Fruit fly (Drosophila melanogaster) Kc167 (cell line): ENCODE measurements around the gene park.

Source experiments
- Myc ChIP-seq: fragments of >200 bp; optimal IDR thresholded peaks from 2 replicates; lab custom pipeline; 2017; ENCODE audit warnings: missing external identifiers
- Sin3A ChIP-seq: fragments of >200 bp; optimal IDR thresholded peaks from 2 replicates; lab custom pipeline; 2018; ENCODE audit warnings: missing external identifiers
- h ChIP-seq: fragments of >200 bp; optimal IDR thresholded peaks from 3 replicates; lab custom pipeline; 2018; ENCODE audit warnings: missing external identifiers
- insv ChIP-seq: fragments of >200 bp; optimal IDR thresholded peaks from 3 replicates; lab custom pipeline; 2018; ENCODE audit warnings: missing external identifiers
- psq ChIP-seq: fragments of >200 bp; optimal IDR thresholded peaks from 2 replicates; lab custom pipeline; 2017; ENCODE audit warnings: missing external identifiers
- ttk ChIP-seq: sonication (Bioruptor generic); optimal IDR thresholded peaks from 2 replicates; lab custom pipeline; 2017; ENCODE audit warnings: missing external identifiers

The park gene

DNA sequence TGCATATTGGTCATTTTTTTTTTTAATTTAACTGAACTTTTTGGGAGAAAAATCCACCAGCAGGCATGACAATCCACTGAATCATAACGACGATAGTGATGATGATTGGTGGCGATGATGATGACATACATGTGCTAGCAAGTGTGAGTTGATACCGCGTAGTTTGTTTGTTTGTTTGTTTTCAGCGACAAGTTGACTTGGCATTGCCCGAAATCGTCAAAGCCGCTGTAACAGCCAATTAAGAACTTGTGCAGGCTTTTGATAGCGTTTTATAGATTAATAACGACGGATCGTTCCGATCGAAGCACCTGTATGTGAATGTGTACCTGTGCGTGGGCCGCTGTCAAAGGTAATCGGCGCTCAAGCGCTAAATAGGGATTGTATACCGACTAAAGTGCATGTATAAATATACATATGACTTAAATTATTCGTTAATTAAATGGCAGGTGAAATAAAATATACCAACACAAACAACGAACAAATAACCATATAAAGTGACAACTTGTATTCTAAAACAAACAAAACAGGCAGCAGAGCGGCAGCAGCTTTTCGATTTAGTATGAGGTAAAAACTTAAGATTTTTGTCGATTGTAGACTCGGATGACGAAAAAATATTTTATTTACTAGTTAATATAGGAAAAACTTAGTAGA is 4.7 kb upstream of the park start:
- TF ChIP-seq ttk (lab: Kevin White, UChicago) (no peak), h (lab: Kevin White, UChicago) (no peak), Myc (lab: Kevin White, UChicago) (no peak), Sin3A (lab: Kevin White, UChicago) (no peak), insv (lab: Kevin White, UChicago) (no peak)

DNA sequence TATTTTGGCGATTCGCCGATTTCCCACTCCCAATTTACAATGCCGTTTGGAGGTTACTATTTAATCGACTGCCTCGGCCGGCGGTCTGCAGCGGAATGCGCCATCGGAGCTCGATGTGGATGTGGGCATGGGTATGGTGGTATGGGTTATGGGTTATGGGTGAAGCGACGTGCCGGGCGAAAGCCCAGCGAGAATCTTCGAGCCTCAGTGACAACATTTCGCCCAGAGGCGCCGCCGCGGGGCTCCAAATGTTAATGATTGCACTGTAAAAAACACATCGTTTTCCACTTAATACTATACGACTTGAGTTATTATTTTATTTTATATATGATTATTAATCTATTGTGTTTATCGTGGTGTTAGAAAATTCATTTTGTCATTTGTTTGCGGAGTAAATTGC is 3.9 kb upstream of the park start:
- TF ChIP-seq Sin3A (lab: Kevin White, UChicago) (no peak), Myc (lab: Kevin White, UChicago) (no peak), psq (lab: Kevin White, UChicago) (no peak), h (lab: Kevin White, UChicago) (no peak), ttk (lab: Kevin White, UChicago) (no peak), insv (lab: Kevin White, UChicago) (no peak)

DNA sequence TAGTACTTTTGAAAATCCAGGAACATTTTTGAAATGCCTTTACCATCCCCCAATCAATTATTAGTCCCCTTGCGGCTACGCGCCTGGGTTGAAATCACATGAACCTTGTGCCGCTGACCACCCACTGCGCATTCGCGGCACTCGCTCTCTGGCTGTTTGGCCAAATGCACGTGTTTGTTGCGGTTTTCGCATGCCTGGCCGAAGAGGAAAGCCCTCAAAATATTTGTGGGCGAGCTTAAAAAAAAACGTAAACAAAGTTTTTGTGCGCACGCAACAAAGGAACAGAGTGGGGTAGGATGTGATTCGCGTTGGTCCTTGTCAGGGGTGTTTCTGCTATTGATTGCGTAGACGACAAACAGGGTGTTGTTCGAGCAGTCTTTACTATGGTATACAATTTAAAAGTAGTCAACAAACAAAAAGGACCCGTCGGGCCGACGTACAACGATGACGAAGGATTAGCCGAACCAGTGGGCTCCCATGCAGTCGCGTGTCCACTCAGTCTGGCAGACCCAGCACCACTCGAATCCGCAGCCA is 2.2 kb downstream of the park start:
- TF ChIP-seq insv (lab: Kevin White, UChicago) = no peak
- no peak for TF ChIP-seq Sin3A (lab: Kevin White, UChicago)
- no peak for TF ChIP-seq psq (lab: Kevin White, UChicago)
- TF ChIP-seq ttk (lab: Kevin White, UChicago) = no peak
- no peak for TF ChIP-seq h (lab: Kevin White, UChicago)
- no peak for TF ChIP-seq Myc (lab: Kevin White, UChicago)

DNA sequence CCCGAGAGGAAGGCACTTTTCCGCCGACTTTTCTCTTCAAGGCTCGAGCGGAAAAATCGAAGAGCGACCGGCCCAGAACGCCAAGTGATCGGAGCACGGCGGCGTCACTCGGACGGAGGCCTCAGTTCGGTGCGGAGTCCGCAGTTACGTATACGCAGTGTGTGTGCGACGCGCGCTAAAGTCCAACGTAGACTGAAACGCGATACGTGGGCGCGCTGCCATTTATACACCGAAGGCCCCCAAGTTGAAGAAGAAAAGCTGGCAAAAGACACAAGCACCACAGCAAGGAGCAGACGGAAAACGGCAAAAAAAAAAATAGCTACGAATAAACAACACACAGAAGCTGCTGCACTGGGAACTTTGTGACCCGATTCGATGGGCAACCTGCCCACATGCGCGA is 3.5 kb downstream of the park start, which contains the start of gene CG42337:
CG42337 (minus strand) TSS at position 194 of the 400 bp plus-strand sequence.
- TF ChIP-seq ttk (lab: Kevin White, UChicago) (no peak), Sin3A (lab: Kevin White, UChicago) (no peak), psq (lab: Kevin White, UChicago) (no peak), insv (lab: Kevin White, UChicago) (no peak), Myc (lab: Kevin White, UChicago) (no peak), h (lab: Kevin White, UChicago) (no peak)

DNA sequence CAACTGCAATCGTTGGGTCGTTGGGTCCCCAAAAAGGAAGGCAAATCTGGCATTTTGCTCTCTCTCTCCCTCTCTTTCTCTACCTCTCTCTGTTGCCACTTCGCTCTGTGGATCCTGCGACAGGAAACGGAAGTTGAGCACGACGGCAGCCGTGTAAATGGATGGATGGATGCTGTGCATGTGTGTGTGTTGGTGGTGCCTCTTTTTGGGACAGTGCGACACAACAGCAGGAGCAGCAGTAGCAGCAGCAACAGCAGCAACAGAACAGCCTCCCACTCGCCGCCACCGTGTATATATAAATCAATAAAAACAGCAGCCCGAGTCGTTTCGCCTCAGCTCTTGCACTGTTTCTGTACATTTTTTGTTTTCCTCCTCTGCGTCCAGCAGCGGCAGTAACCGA is 4.6 kb downstream of the park start:
- TF ChIP-seq Sin3A (lab: Kevin White, UChicago) (no peak), psq (lab: Kevin White, UChicago) (no peak), Myc (lab: Kevin White, UChicago) (no peak)

DNA sequence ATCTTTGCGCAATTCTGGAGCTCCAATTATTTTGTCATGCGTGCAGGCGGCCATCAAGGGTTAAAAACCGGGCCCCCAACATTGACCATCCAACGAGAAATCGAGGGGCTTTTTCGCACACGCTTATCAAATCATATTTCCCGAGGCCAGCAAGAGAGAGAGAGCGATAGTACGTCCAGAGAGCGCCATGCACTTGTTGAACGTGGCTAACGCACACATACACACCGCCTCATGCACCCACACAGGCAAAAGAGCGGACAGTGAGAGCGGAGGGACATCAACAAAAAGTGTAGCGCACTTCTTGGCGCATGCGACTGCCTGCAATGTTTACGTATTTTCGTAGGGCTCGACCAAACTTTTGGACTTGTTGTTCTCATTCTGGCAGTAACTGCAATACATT is 10.2 kb downstream of the park start:
- TF ChIP-seq ttk (lab: Kevin White, UChicago) (no peak), insv (lab: Kevin White, UChicago) (no peak), Myc (lab: Kevin White, UChicago) (no peak), h (lab: Kevin White, UChicago) (no peak), Sin3A (lab: Kevin White, UChicago) (no peak), psq (lab: Kevin White, UChicago) (no peak)

DNA sequence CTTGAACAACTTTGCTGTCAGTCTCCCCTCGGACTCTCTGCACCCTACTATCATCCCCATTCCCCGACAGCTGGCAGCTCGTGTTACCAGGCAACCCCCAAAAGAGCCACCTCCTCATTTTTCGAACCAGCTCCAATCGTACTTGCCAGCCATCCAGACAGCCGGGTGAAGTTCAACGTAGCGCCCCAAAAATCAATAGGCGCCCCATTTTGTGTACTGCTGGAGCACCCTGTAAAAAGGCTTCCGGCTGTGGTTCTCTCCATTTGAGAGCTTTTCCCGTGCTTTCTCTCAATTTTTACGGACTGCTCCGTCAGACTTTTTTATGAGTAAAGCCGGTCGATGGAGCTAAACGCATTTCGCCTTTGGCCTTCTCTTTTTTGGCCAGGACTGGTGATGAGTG is 11.0 kb downstream of the park start:
- TF ChIP-seq ttk (lab: Kevin White, UChicago) (no peak), Sin3A (lab: Kevin White, UChicago) (no peak), insv (lab: Kevin White, UChicago) (no peak), psq (lab: Kevin White, UChicago) (no peak), h (lab: Kevin White, UChicago) (no peak), Myc (lab: Kevin White, UChicago) (no peak)

DNA sequence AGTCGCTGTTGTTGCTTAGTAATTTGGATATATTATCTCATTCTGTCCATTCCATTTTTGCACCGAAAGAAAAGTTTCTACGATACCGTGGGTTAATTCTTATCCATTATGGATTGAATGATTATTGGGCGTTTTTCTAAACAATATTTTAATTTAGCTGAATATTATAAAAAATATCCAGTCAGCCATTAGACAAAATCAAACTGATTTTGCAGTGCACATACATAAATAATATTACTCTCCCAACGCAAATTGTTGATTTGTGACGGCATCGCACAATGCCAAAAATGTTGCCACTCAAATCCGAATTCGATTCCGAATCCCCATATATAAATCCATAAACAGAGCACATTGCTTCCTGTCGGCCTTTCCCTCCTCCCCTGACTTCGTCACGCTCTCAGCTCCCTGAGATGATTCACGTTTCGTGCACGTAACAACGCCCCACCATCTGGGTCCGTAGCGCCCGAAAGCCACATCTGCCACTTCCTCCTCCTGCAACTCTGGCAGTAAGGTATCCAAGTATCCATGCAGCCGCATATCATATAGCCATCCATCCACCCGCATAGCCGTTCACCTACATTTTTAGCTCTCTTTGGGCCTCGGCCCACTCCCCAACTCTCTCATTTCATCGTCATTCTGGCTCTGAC is 19.6 kb downstream of the park start:
- TF ChIP-seq psq (lab: Kevin White, UChicago) (no peak), Sin3A (lab: Kevin White, UChicago) (no peak), ttk (lab: Kevin White, UChicago) (no peak), Myc (lab: Kevin White, UChicago) (no peak), insv (lab: Kevin White, UChicago) (no peak), h (lab: Kevin White, UChicago) (no peak)

DNA sequence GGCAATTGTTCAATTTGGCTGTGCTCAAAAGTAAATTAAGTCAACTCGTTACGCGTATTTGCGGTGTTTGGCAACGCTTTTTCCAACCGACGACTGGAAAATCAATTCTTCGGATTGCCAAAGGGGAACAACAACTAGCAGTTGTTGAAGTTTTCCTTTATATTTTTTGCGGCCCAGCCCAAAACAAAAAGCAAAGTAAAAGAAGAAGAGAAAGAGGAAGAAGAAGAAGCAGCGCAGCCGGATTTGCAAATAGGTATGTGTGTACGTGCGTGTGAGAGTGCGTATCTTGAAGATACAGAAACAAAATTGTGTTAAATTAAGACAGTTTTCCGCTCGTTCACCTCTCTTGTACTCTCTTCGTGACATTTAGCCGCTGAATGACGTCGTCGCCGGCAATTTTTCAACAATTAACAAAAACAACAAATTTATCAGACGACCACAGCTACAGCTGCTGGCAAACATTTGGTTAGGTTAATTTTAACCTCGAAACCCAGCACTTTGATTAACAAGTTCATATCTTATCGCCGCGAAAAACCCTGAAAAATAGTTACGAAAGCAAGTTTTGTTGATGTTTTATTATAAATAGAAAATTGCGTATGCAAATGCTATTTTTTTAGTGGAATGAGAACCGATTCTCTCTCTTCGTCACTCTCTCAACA is 20.2 kb downstream of the park start:
- no peak for TF ChIP-seq h (lab: Kevin White, UChicago)
- TF ChIP-seq psq (lab: Kevin White, UChicago) = no peak
- TF ChIP-seq Myc (lab: Kevin White, UChicago) = no peak
- TF ChIP-seq Sin3A (lab: Kevin White, UChicago) = no peak
- no peak for TF ChIP-seq ttk (lab: Kevin White, UChicago)
- TF ChIP-seq insv (lab: Kevin White, UChicago) = no peak

DNA sequence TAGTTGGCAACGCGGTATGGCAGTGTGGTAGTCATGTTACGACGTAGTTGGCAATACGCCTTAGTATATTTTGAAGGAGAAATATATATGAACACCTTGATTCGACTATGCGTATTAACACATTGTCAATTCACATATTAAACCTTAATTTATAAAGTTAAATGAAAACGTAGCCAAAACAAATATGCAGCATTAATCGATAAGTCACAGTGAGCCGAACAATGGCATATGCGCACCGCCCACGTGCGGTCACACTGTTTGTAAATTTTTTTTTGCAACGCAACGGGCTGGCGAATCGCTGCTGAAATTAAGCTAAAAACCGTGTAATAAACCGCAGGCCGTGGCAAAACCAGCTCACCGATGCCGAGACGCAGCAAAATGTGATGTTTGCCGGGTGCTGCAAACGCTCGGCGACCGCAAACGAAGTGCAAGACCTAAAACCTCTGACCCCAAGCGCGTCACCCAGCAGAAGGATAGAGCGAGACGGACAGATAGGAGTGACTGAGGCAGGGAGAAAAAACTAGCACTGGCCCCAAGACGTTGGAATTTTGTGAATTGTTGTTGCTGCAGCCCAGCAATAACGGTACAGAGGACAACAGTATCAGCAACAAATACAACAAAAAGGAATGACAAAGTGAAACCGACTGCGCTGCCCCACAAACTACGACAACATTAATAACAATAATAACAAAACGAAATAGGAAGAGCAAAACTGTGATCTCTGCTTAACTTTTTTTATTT is 21.0 kb downstream of the park start:
- TF ChIP-seq insv (lab: Kevin White, UChicago) (no peak), psq (lab: Kevin White, UChicago) (no peak), Sin3A (lab: Kevin White, UChicago) (no peak), Myc (lab: Kevin White, UChicago) (no peak), h (lab: Kevin White, UChicago) (no peak), ttk (lab: Kevin White, UChicago) (no peak)
